Fruit fly (Drosophila melanogaster) whole organism, embryonic: ENCODE results near the gene Ugt35A1.

ENCODE experiments used
- CG32767 ChIP-seq: fragments of 200-800 bp; sonication (Bioruptor generic); IDR thresholded peaks from 2 replicates; pipeline ENCODE4 v1.3.6; 2022; ENCODE audit warnings: missing biosample characterization, missing genetic modification characterization
- CG33557 ChIP-seq: fragments of 200-800 bp; sonication (Bioruptor generic); optimal IDR thresholded peaks from 2 replicates; lab custom pipeline; 2019; ENCODE audit warnings: missing biosample characterization, mild to moderate bottlenecking, missing genetic modification characterization, moderate library complexity
- CG4617 ChIP-seq: fragments of 200-800 bp; sonication (Bioruptor generic); optimal IDR thresholded peaks from 3 replicates; lab custom pipeline; 2016; ENCODE audit warnings: missing biosample characterization, missing genetic modification characterization, borderline replicate concordance
- Ravus ChIP-seq: fragments of 200-800 bp; sonication (Bioruptor generic); IDR thresholded peaks from 2 replicates; pipeline ENCODE4 v1.3.6; 2022; ENCODE audit warnings: missing biosample characterization, missing genetic modification characterization
- Xbp1 ChIP-seq: fragments of 200-800 bp; sonication (Bioruptor generic); optimal IDR thresholded peaks from 3 replicates; lab custom pipeline; 2016; ENCODE audit warnings: missing biosample characterization, mild to moderate bottlenecking, missing genetic modification characterization
- fu2 ChIP-seq: fragments of 200-800 bp; sonication (Bioruptor generic); optimal IDR thresholded peaks from 2 replicates; lab custom pipeline; 2016; ENCODE audit warnings: missing biosample characterization, missing genetic modification characterization
- h ChIP-seq: fragments of >200 bp; optimal IDR thresholded peaks from 2 replicates; lab custom pipeline; 2017
- sens-2 ChIP-seq: fragments of 200-800 bp; sonication (Bioruptor generic); IDR thresholded peaks from 2 replicates; pipeline ENCODE4 v1.3.6; 2022; ENCODE audit warnings: missing biosample characterization, missing genetic modification characterization
- sob ChIP-seq: fragments of 200-800 bp; sonication (Bioruptor generic); IDR thresholded peaks from 2 replicates; pipeline ENCODE4 v1.3.6; 2022; ENCODE audit warnings: missing biosample characterization, missing genetic modification characterization
- z ChIP-seq: fragments of 200-800 bp; sonication (Bioruptor generic); IDR thresholded peaks from 3 replicates; pipeline ENCODE4 v1.3.6; 2022; ENCODE audit warnings: missing biosample characterization, missing genetic modification characterization

DNA sequence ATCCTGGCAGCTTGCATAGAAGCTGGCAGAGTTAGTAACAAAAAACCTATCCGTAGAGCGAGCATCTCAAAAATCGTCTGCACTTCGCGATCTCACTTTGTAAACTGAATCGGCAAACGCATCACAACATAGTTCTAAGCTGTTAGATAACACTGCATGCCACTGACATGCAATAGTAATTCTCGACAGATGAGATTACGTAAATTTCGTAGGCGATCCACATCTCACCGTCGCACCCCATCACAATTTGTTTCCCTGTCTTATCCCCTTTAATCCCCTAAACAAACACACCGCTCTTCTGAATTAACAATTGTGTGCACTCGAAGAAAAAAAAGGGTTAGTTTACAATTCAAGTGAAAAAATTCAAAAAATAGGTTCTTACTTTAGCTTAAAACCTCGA lies 2.3 kb downstream of the Ugt35A1 start, which contains the start of gene Ugt35B1:
- TF ChIP-seq Xbp1 (GFP tag; lab: Kevin White, UChicago) (no peak), h (lab: Kevin White, UChicago) (no peak), CG33557 (GFP tag; lab: Kevin White, UChicago) (no peak), CG32767 (GFP tag; lab: Robert Waterston, UW) (no peak), CG4617 (GFP tag; lab: Kevin White, UChicago) (no peak), sob (GFP tag; lab: Robert Waterston, UW) (no peak), sens-2 (no peak), Ravus (GFP tag; lab: Robert Waterston, UW) (no peak), fu2 (GFP tag; lab: Kevin White, UChicago) (no peak), z (GFP tag; lab: Robert Waterston, UW) (no peak)
